ENCODE assay signal across 2 fruit fly cellular contexts in the genomic region with DNA sequence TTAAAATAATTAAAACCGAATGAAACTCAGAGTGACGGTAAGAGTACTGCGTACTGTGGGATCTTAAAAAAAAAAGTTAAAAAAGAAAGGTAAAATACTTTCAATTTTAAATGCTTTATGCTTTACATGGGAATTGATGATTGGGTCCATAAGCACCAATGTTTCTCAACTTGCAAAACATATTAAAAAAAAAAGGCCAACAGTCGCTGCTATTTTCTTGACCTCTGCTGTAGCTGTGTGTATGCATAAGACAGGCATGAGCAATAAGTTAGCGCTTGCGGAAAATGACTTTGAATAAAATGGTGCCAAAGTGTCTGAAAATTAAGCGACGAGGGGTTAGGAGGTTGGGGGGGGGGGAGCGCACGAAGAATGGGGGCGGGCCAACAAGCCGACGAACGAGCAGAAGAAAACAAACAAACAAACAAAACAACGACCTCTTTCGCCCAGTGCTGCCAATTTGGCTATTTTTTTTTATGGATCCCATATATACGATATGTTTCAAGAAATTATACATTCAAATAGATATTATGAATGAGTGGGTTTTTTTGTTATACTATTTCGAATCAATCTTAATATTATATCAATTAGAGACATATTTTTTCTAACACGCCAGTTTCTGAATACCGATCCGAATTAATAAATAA.
TF ChIP-seq lines count a peak whose summit lies in the region.

No protein-coding gene starts in this region.

TF ChIP-seq in whole organism, embryonic, 481 proteins besides CTCF, POLR2A, EP300 and RAD21 (continued from another document and continues in another):
- no peak for TF ChIP-seq CG3163 (GFP tag; optimal IDR thresholded peaks at IDR 0.05; lab: Kevin White, UChicago)
- TF ChIP-seq Chrac-16 (GFP tag; optimal IDR thresholded peaks at IDR 0.05; lab: Kevin White, UChicago) = peak; percentile 17
- TF ChIP-seq CG18011 (GFP tag; optimal IDR thresholded peaks at IDR 0.05; lab: Kevin White, UChicago) = no peak
- TF ChIP-seq CG10462 (GFP tag; optimal IDR thresholded peaks at IDR 0.05; lab: Kevin White, UChicago) = no peak
- no peak for TF ChIP-seq Hmx (GFP tag; optimal IDR thresholded peaks at IDR 0.05; lab: Kevin White, UChicago)
- no peak for TF ChIP-seq Sox100B (GFP tag; optimal IDR thresholded peaks at IDR 0.05; lab: Kevin White, UChicago)
- peak; percentile 30; the same call in 1 of the 2 replicates for TF ChIP-seq gsb (GFP tag; IDR thresholded peaks at IDR 0.05; lab: Robert Waterston, UW)
- TF ChIP-seq Tbp (GFP tag; optimal IDR thresholded peaks at IDR 0.05; lab: Kevin White, UChicago) = no peak
- peak; percentile 41; the same call in 1 of the 2 replicates for TF ChIP-seq E2f1 (GFP tag; IDR thresholded peaks at IDR 0.05; lab: Robert Waterston, UW)
- peak; percentile 47 for TF ChIP-seq kay (GFP tag; optimal IDR thresholded peaks at IDR 0.05; lab: Kevin White, UChicago)
- TF ChIP-seq Ada2b (GFP tag; IDR thresholded peaks at IDR 0.05; lab: Robert Waterston, UW) = peak; percentile 59; the same call in 1 of the 2 replicates
- peak; percentile 12 for TF ChIP-seq jumu (GFP tag; optimal IDR thresholded peaks at IDR 0.05; lab: Kevin White, UChicago)
- TF ChIP-seq gfzf (GFP tag; optimal IDR thresholded peaks at IDR 0.05; lab: Kevin White, UChicago) = no peak
- TF ChIP-seq otp (GFP tag; IDR thresholded peaks at IDR 0.05; lab: Robert Waterston, UW) = 0 out of 3 replicates have a peak, but pooled peaks have one; percentile 41
- 0 out of 3 replicates have a peak, but pooled peaks have one; percentile 26 for TF ChIP-seq CG7357 (GFP tag; IDR thresholded peaks at IDR 0.05; lab: Robert Waterston, UW)
- peak; percentile 59; the same call in 1 of the 2 replicates for TF ChIP-seq CG11247 (GFP tag; IDR thresholded peaks at IDR 0.05; lab: Robert Waterston, UW)
- no peak for TF ChIP-seq sima (GFP tag; optimal IDR thresholded peaks at IDR 0.05; lab: Kevin White, UChicago)
- no peak for TF ChIP-seq H15 (GFP tag; IDR thresholded peaks at IDR 0.05; lab: Robert Waterston, UW)
- TF ChIP-seq D19A (tag; optimal IDR thresholded peaks at IDR 0.05; lab: Kevin White, UChicago) = no peak
- TF ChIP-seq Elba2 (GFP tag; optimal IDR thresholded peaks at IDR 0.05; lab: Kevin White, UChicago) = no peak
- no peak for TF ChIP-seq bowl (GFP tag; IDR thresholded peaks at IDR 0.05; lab: Robert Waterston, UW)
- peak; percentile 12 to 47 for TF ChIP-seq Pdp1 (GFP tag; optimal IDR thresholded peaks at IDR 0.05; lab: Kevin White, UChicago)
- TF ChIP-seq fd96Cb (tag; optimal IDR thresholded peaks at IDR 0.05; lab: Kevin White, UChicago) = peak; percentile 50
- peak; percentile 19 for TF ChIP-seq crc (GFP tag; optimal IDR thresholded peaks at IDR 0.05; lab: Kevin White, UChicago)
- no peak for TF ChIP-seq CG12769 (tag; optimal IDR thresholded peaks at IDR 0.05; lab: Kevin White, UChicago)
- no peak for TF ChIP-seq CG2889 (GFP tag; IDR thresholded peaks at IDR 0.05; lab: Robert Waterston, UW)
- TF ChIP-seq sc (optimal IDR thresholded peaks at IDR 0.05; lab: Kevin White, UChicago) = no peak
- no peak for TF ChIP-seq sc (GFP tag; optimal IDR thresholded peaks at IDR 0.05; lab: Kevin White, UChicago)
- TF ChIP-seq CG4707 (GFP tag; optimal IDR thresholded peaks at IDR 0.05; lab: Kevin White, UChicago) = no peak
- no peak for TF ChIP-seq CG6854 (GFP tag; optimal IDR thresholded peaks at IDR 0.05; lab: Kevin White, UChicago)
- no peak for TF ChIP-seq run (tag; optimal IDR thresholded peaks at IDR 0.05; lab: Kevin White, UChicago)
- TF ChIP-seq HLH3B (GFP tag; IDR thresholded peaks at IDR 0.05; lab: Robert Waterston, UW) = peak; percentile 54
- TF ChIP-seq Dek (tag; optimal IDR thresholded peaks at IDR 0.05; lab: Kevin White, UChicago) = peak; percentile 33
- peak; percentile 43 for TF ChIP-seq CG13296 (GFP tag; optimal IDR thresholded peaks at IDR 0.05; lab: Kevin White, UChicago)
- TF ChIP-seq CG14710 (tag; optimal IDR thresholded peaks at IDR 0.05; lab: Kevin White, UChicago) = peak; percentile 14
- TF ChIP-seq chif (GFP tag; optimal IDR thresholded peaks at IDR 0.05; lab: Kevin White, UChicago) = peak; percentile 1 to 26
- TF ChIP-seq z (GFP tag; IDR thresholded peaks at IDR 0.05; lab: Robert Waterston, UW) = no peak
- no peak for TF ChIP-seq CG10431 (GFP tag; optimal IDR thresholded peaks at IDR 0.05; lab: Kevin White, UChicago)
- TF ChIP-seq Scr (GFP tag; IDR thresholded peaks at IDR 0.05; lab: Robert Waterston, UW; ENCODE audit: partially characterized antibody) = no peak
- TF ChIP-seq CG31224 (GFP tag; IDR thresholded peaks at IDR 0.05; lab: Robert Waterston, UW) = 0 out of 2 replicates have a peak, but pooled peaks have one; percentile 17
- TF ChIP-seq exex (tag; optimal IDR thresholded peaks at IDR 0.05; lab: Kevin White, UChicago) = no peak
- peak; percentile 23 for TF ChIP-seq sqz (GFP tag; optimal IDR thresholded peaks at IDR 0.05; lab: Kevin White, UChicago)
- no peak for TF ChIP-seq tap (tag; optimal IDR thresholded peaks at IDR 0.05; lab: Kevin White, UChicago)
- no peak for TF ChIP-seq lov (optimal IDR thresholded peaks at IDR 0.05; lab: Kevin White, UChicago)
- TF ChIP-seq lov (GFP tag; IDR thresholded peaks at IDR 0.05; lab: Robert Waterston, UW) = no peak
- peak; percentile 46 for TF ChIP-seq pb (GFP tag; optimal IDR thresholded peaks at IDR 0.05; lab: Kevin White, UChicago)
- TF ChIP-seq zf30C (GFP tag; optimal IDR thresholded peaks at IDR 0.05; lab: Kevin White, UChicago) = no peak
- TF ChIP-seq CG18599 (GFP tag; optimal IDR thresholded peaks at IDR 0.05; lab: Kevin White, UChicago) = peak; percentile 20
- no peak for TF ChIP-seq scrt (GFP tag; optimal IDR thresholded peaks at IDR 0.05; lab: Kevin White, UChicago)
- peak; percentile 39 for TF ChIP-seq CoRest (tag; optimal IDR thresholded peaks at IDR 0.05; lab: Kevin White, UChicago)
- no peak for TF ChIP-seq CG9609 (GFP tag; optimal IDR thresholded peaks at IDR 0.05; lab: Kevin White, UChicago)
- peak; percentile 59 for TF ChIP-seq Rfx (GFP tag; IDR thresholded peaks at IDR 0.05; lab: Robert Waterston, UW)
- TF ChIP-seq pnt (GFP tag; optimal IDR thresholded peaks at IDR 0.05; lab: Kevin White, UChicago) = peak; percentile 39
- peak; percentile 37; the same call in 1 of the 2 replicates for TF ChIP-seq sob (GFP tag; IDR thresholded peaks at IDR 0.05; lab: Robert Waterston, UW)
- TF ChIP-seq CG10654 (GFP tag; optimal IDR thresholded peaks at IDR 0.05; lab: Kevin White, UChicago) = peak; percentile 34
- TF ChIP-seq HmgD (GFP tag; optimal IDR thresholded peaks at IDR 0.05; lab: Kevin White, UChicago) = no peak
- peak; percentile 6 for TF ChIP-seq ATbp (GFP tag; optimal IDR thresholded peaks at IDR 0.05; lab: Kevin White, UChicago)
- TF ChIP-seq CG33557 (GFP tag; optimal IDR thresholded peaks at IDR 0.05; lab: Kevin White, UChicago) = no peak
- TF ChIP-seq CG11504 (tag; optimal IDR thresholded peaks at IDR 0.05; lab: Kevin White, UChicago) = no peak
- TF ChIP-seq CG9727 (GFP tag; optimal IDR thresholded peaks at IDR 0.05; lab: Kevin White, UChicago) = peak; percentile 58
- no peak for TF ChIP-seq her (GFP tag; optimal IDR thresholded peaks at IDR 0.05; lab: Kevin White, UChicago)
- peak; percentile 27 for TF ChIP-seq Fer1 (GFP tag; optimal IDR thresholded peaks at IDR 0.05; lab: Kevin White, UChicago)

TF ChIP-seq in whole organism, prepupa, 60 proteins besides CTCF, POLR2A, EP300 and RAD21 (continued from another document):
- peak; percentile 55 for TF ChIP-seq CG11902 (GFP tag; optimal IDR thresholded peaks at IDR 0.05; lab: Kevin White, UChicago)
- peak; percentile 78 for TF ChIP-seq eg (GFP tag; IDR thresholded peaks at IDR 0.05; lab: Robert Waterston, UW)
- peak; percentile 71 for TF ChIP-seq spab (GFP tag; optimal IDR thresholded peaks at IDR 0.05; lab: Kevin White, UChicago)
- peak; percentile 76 for TF ChIP-seq Hr39 (GFP tag; optimal IDR thresholded peaks at IDR 0.05; lab: Kevin White, UChicago)
- TF ChIP-seq lz (GFP tag; optimal IDR thresholded peaks at IDR 0.05; lab: Kevin White, UChicago) = peak; percentile 71
- TF ChIP-seq CG8319 (GFP tag; optimal IDR thresholded peaks at IDR 0.05; lab: Kevin White, UChicago) = peak; percentile 38
- peak; percentile 77 for TF ChIP-seq acj6 (GFP tag; optimal IDR thresholded peaks at IDR 0.05; lab: Kevin White, UChicago)
- no peak for TF ChIP-seq dsx (GFP tag; optimal IDR thresholded peaks at IDR 0.05; lab: Kevin White, UChicago; ENCODE audit: poor library complexity, severe bottlenecking)
- TF ChIP-seq Ets21C (GFP tag; optimal IDR thresholded peaks at IDR 0.05; lab: Kevin White, UChicago) = peak; percentile 63
- TF ChIP-seq CG16779 (tag; optimal IDR thresholded peaks at IDR 0.05; lab: Kevin White, UChicago) = no peak
- TF ChIP-seq CG6163 (GFP tag; IDR thresholded peaks at IDR 0.05; lab: Robert Waterston, UW) = peak; percentile 86
- no peak for TF ChIP-seq Eip93F (GFP tag; optimal IDR thresholded peaks at IDR 0.05; lab: Kevin White, UChicago)
- TF ChIP-seq fd85E (GFP tag; optimal IDR thresholded peaks at IDR 0.05; lab: Kevin White, UChicago) = no peak
- TF ChIP-seq topi (GFP tag; optimal IDR thresholded peaks at IDR 0.05; lab: Kevin White, UChicago) = peak; percentile 78
- peak; percentile 68 for TF ChIP-seq Gug (GFP tag; IDR thresholded peaks at IDR 0.05; lab: Robert Waterston, UW)
- TF ChIP-seq Ets96B (tag; optimal IDR thresholded peaks at IDR 0.05; lab: Kevin White, UChicago) = peak; percentile 56
- peak; percentile 29 for TF ChIP-seq Lpt (GFP tag; optimal IDR thresholded peaks at IDR 0.05; lab: Kevin White, UChicago)
- peak; percentile 73 for TF ChIP-seq achi (GFP tag; optimal IDR thresholded peaks at IDR 0.05; lab: Kevin White, UChicago)
- TF ChIP-seq CG7368 (GFP tag; optimal IDR thresholded peaks at IDR 0.05; lab: Kevin White, UChicago) = peak; percentile 77
- peak; percentile 61 for TF ChIP-seq CG6792 (GFP tag; optimal IDR thresholded peaks at IDR 0.05; lab: Kevin White, UChicago)
- peak; percentile 76 for TF ChIP-seq CG6808 (GFP tag; optimal IDR thresholded peaks at IDR 0.05; lab: Kevin White, UChicago)
- TF ChIP-seq CG11294 (GFP tag; IDR thresholded peaks at IDR 0.05; lab: Robert Waterston, UW) = 0 out of 2 replicates have a peak, but pooled peaks have one; percentile 36
- TF ChIP-seq CG3032 (tag; optimal IDR thresholded peaks at IDR 0.05; lab: Kevin White, UChicago) = peak; percentile 59
- peak; percentile 70 for TF ChIP-seq CG31627 (GFP tag; optimal IDR thresholded peaks at IDR 0.05; lab: Kevin White, UChicago)
- TF ChIP-seq cyc (GFP tag; optimal IDR thresholded peaks at IDR 0.05; lab: Kevin White, UChicago) = peak; percentile 73
- peak; percentile 69 for TF ChIP-seq CG10631 (GFP tag; optimal IDR thresholded peaks at IDR 0.05; lab: Kevin White, UChicago)
- TF ChIP-seq pdm3 (GFP tag; optimal IDR thresholded peaks at IDR 0.05; lab: Kevin White, UChicago) = no peak
- TF ChIP-seq Eip75B (GFP tag; optimal IDR thresholded peaks at IDR 0.05; lab: Kevin White, UChicago) = peak; percentile 68
- TF ChIP-seq OdsH (GFP tag; optimal IDR thresholded peaks at IDR 0.05; lab: Kevin White, UChicago) = no peak
- no peak for TF ChIP-seq Hr4 (GFP tag; optimal IDR thresholded peaks at IDR 0.05; lab: Kevin White, UChicago)
- peak; percentile 94 for TF ChIP-seq Eip78C (GFP tag; lab: Kevin White, UChicago)
- no peak for TF ChIP-seq svp (GFP tag; lab: Kevin White, UChicago)
- TF ChIP-seq Sox14 (GFP tag; optimal IDR thresholded peaks at IDR 0.05; lab: Kevin White, UChicago) = peak; percentile 66
- TF ChIP-seq fkh (GFP tag; optimal IDR thresholded peaks at IDR 0.05; lab: Kevin White, UChicago) = peak; percentile 59
- TF ChIP-seq CG4318 (GFP tag; optimal IDR thresholded peaks at IDR 0.05; lab: Kevin White, UChicago) = no peak
- peak; percentile 54 for TF ChIP-seq Sox15 (GFP tag; optimal IDR thresholded peaks at IDR 0.05; lab: Kevin White, UChicago)
- peak; percentile 62 for TF ChIP-seq fd59A (GFP tag; optimal IDR thresholded peaks at IDR 0.05; lab: Kevin White, UChicago)
- TF ChIP-seq CG3919 (GFP tag; optimal IDR thresholded peaks at IDR 0.05; lab: Kevin White, UChicago) = peak; percentile 79
- no peak for TF ChIP-seq CG6276 (GFP tag; optimal IDR thresholded peaks at IDR 0.05; lab: Kevin White, UChicago)
- no peak for TF ChIP-seq Met (GFP tag; optimal IDR thresholded peaks at IDR 0.05; lab: Kevin White, UChicago)
- peak; percentile 65 to 70 for TF ChIP-seq ss (GFP tag; optimal IDR thresholded peaks at IDR 0.05; lab: Kevin White, UChicago)
